Fruit fly (Drosophila melanogaster) whole organism, embryonic: ENCODE results near the gene CBP.

ENCODE experiments used
- ATbp ChIP-seq: fragments of 200-800 bp; sonication (Bioruptor generic); optimal IDR thresholded peaks from 2 replicates; lab custom pipeline; 2017; ENCODE audit warnings: missing biosample characterization, mild to moderate bottlenecking, missing genetic modification characterization, missing genetic modification reagents
- Antp ChIP-seq: fragments of 200-800 bp; sonication (Bioruptor generic); optimal IDR thresholded peaks from 3 replicates; lab custom pipeline; 2016; ENCODE audit warnings: missing biosample characterization, missing genetic modification characterization
- CG10274 ChIP-seq: fragments of 200-800 bp; sonication (Bioruptor generic); optimal IDR thresholded peaks from 3 replicates; lab custom pipeline; 2017; ENCODE audit warnings: missing biosample characterization, mild to moderate bottlenecking, missing genetic modification characterization
- CG10321 ChIP-seq: fragments of 200-800 bp; sonication (Bioruptor generic); IDR thresholded peaks from 2 replicates; pipeline ENCODE4 v1.3.6; 2022; ENCODE audit warnings: missing biosample characterization, missing genetic modification characterization
- CG10431 ChIP-seq: fragments of 200-800 bp; sonication (Bioruptor generic); optimal IDR thresholded peaks from 3 replicates; lab custom pipeline; 2018; ENCODE audit warnings: missing biosample characterization, mild to moderate bottlenecking, missing genetic modification characterization
- CG10565 ChIP-seq: fragments of 200-800 bp; sonication (Bioruptor generic); optimal IDR thresholded peaks from 3 replicates; lab custom pipeline; 2016; ENCODE audit warnings: missing biosample characterization, mild to moderate bottlenecking, missing genetic modification characterization
- CG13123 ChIP-seq: fragments of 200-800 bp; sonication (Bioruptor generic); optimal IDR thresholded peaks from 2 replicates; lab custom pipeline; 2016; ENCODE audit warnings: missing biosample characterization, missing genetic modification characterization
- CG15073 ChIP-seq: fragments of 200-800 bp; sonication (Bioruptor generic); optimal IDR thresholded peaks from 2 replicates; lab custom pipeline; 2016; ENCODE audit warnings: missing biosample characterization, missing genetic modification characterization
- CG17612 ChIP-seq: fragments of 200-800 bp; sonication (Bioruptor generic); IDR thresholded peaks from 2 replicates; pipeline ENCODE4 v1.3.6; 2022; ENCODE audit warnings: missing biosample characterization, missing genetic modification characterization
- CG2202 ChIP-seq: fragments of 200-800 bp; sonication (Bioruptor generic); optimal IDR thresholded peaks from 2 replicates; lab custom pipeline; 2018; ENCODE audit warnings: missing biosample characterization, mild to moderate bottlenecking, missing genetic modification characterization
- CG32767 ChIP-seq: fragments of 200-800 bp; sonication (Bioruptor generic); IDR thresholded peaks from 2 replicates; pipeline ENCODE4 v1.3.6; 2022; ENCODE audit warnings: missing biosample characterization, missing genetic modification characterization
- CG32772 ChIP-seq: fragments of 200-800 bp; sonication (Bioruptor generic); IDR thresholded peaks from 2 replicates; pipeline ENCODE4 v1.3.6; 2022; ENCODE audit warnings: missing biosample characterization, missing genetic modification characterization
- CG6765 ChIP-seq: fragments of 200-800 bp; sonication (Bioruptor generic); optimal IDR thresholded peaks from 3 replicates; lab custom pipeline; 2017; ENCODE audit warnings: missing biosample characterization, mild to moderate bottlenecking, missing genetic modification characterization
- CG8388 ChIP-seq: fragments of 200-800 bp; sonication (Bioruptor generic); optimal IDR thresholded peaks from 2 replicates; lab custom pipeline; 2019; ENCODE audit warnings: missing biosample characterization, mild to moderate bottlenecking, missing genetic modification characterization, moderate library complexity
- CG9876 ChIP-seq: fragments of 200-800 bp; sonication (Bioruptor generic); optimal IDR thresholded peaks from 2 replicates; lab custom pipeline; 2016; ENCODE audit warnings: missing biosample characterization, missing genetic modification characterization
- Dref ChIP-seq: fragments of 200-800 bp; sonication (Bioruptor generic); IDR thresholded peaks from 2 replicates; pipeline ENCODE4 v1.3.6; 2022; ENCODE audit warnings: missing biosample characterization, missing genetic modification characterization
- Hey ChIP-seq: fragments of 200-800 bp; sonication (Bioruptor generic); optimal IDR thresholded peaks from 3 replicates; lab custom pipeline; 2018; ENCODE audit warnings: missing biosample characterization, mild to moderate bottlenecking, missing genetic modification characterization
- HmgD ChIP-seq: fragments of 200-800 bp; sonication (Bioruptor generic); optimal IDR thresholded peaks from 3 replicates; lab custom pipeline; 2016; ENCODE audit warnings: missing biosample characterization, missing genetic modification characterization
- Hmr ChIP-seq: fragments of 200-800 bp; sonication (Bioruptor generic); optimal IDR thresholded peaks from 3 replicates; lab custom pipeline; 2017; ENCODE audit warnings: mild to moderate bottlenecking, missing biosample characterization, missing genetic modification reagents, missing genetic modification characterization
- Hmx ChIP-seq: fragments of 200-800 bp; sonication (Bioruptor generic); optimal IDR thresholded peaks from 2 replicates; lab custom pipeline; 2016; ENCODE audit warnings: missing biosample characterization, missing genetic modification characterization
- Hr39 ChIP-seq: fragments of >200 bp; optimal IDR thresholded peaks from 2 replicates; lab custom pipeline; 2017
- Hr51 ChIP-seq, 2 experiments: fragments of 200-800 bp; sonication (Bioruptor generic); optimal IDR thresholded peaks; 2 replicates in 1 of 2; 3 replicates in 1 of 2; lab custom pipeline; 2016 to 2018; ENCODE audit warnings: missing biosample characterization in 2 of 2, missing genetic modification characterization in 2 of 2, mild to moderate bottlenecking in 1 of 2, moderate library complexity in 1 of 2
- Mrtf ChIP-seq: fragments of 200-800 bp; sonication (Bioruptor generic); IDR thresholded peaks from 3 replicates; pipeline ENCODE4 v1.3.6; 2022; ENCODE audit warnings: missing biosample characterization, missing genetic modification characterization
- NfI ChIP-seq: fragments of 200-800 bp; sonication (Bioruptor generic); optimal IDR thresholded peaks from 3 replicates; lab custom pipeline; 2018; ENCODE audit warnings: missing biosample characterization, mild to moderate bottlenecking, missing genetic modification characterization, moderate library complexity
- Pdp1 ChIP-seq, 2 experiments: fragments of 200-800 bp; sonication (Bioruptor generic); optimal IDR thresholded peaks; 3 replicates each; lab custom pipeline; 2016; ENCODE audit warnings: missing biosample characterization in 2 of 2, missing genetic modification characterization in 2 of 2, mild to moderate bottlenecking in 1 of 2, moderate library complexity in 1 of 2
- Rfx ChIP-seq: fragments of 200-800 bp; sonication (Bioruptor generic); IDR thresholded peaks from 2 replicates; pipeline ENCODE4 v1.3.6; 2022; ENCODE audit warnings: missing biosample characterization, missing genetic modification characterization
- Spps ChIP-seq: fragments of 200-800 bp; sonication (Bioruptor generic); optimal IDR thresholded peaks from 2 replicates; lab custom pipeline; 2018; ENCODE audit warnings: missing biosample characterization, mild to moderate bottlenecking, missing genetic modification characterization
- Sry-δ ChIP-seq: fragments of 200-800 bp; sonication (Bioruptor generic); optimal IDR thresholded peaks from 2 replicates; lab custom pipeline; 2016; ENCODE audit warnings: missing biosample characterization, missing genetic modification characterization
- Ssrp ChIP-seq: fragments of 200-800 bp; sonication (Bioruptor generic); optimal IDR thresholded peaks from 2 replicates; lab custom pipeline; 2018; ENCODE audit warnings: missing biosample characterization, mild to moderate bottlenecking, missing genetic modification characterization, moderate library complexity
- Xbp1 ChIP-seq: fragments of 200-800 bp; sonication (Bioruptor generic); optimal IDR thresholded peaks from 3 replicates; lab custom pipeline; 2016; ENCODE audit warnings: missing biosample characterization, mild to moderate bottlenecking, missing genetic modification characterization
- bab2 ChIP-seq: fragments of 200-800 bp; sonication (Bioruptor generic); optimal IDR thresholded peaks from 2 replicates; lab custom pipeline; 2016; ENCODE audit warnings: missing biosample characterization, missing genetic modification characterization
- br ChIP-seq: fragments of >200 bp; optimal IDR thresholded peaks from 2 replicates; lab custom pipeline; 2017
- bsh ChIP-seq, 2 experiments: fragments of 200-800 bp; sonication (Bioruptor generic); optimal IDR thresholded peaks; 2 replicates each; lab custom pipeline; 2017 to 2018; ENCODE audit warnings: mild to moderate bottlenecking in 2 of 2, missing biosample characterization in 2 of 2, missing genetic modification characterization in 2 of 2, moderate library complexity in 1 of 2
- btn ChIP-seq: fragments of 200-800 bp; sonication (Bioruptor generic); optimal IDR thresholded peaks from 2 replicates; lab custom pipeline; 2016; ENCODE audit warnings: missing biosample characterization, missing genetic modification characterization
- crc ChIP-seq: fragments of 200-800 bp; sonication (Bioruptor generic); optimal IDR thresholded peaks from 2 replicates; lab custom pipeline; 2016; ENCODE audit warnings: missing biosample characterization, missing genetic modification characterization
- da ChIP-seq: fragments of 200-800 bp; sonication (Bioruptor generic); optimal IDR thresholded peaks from 2 replicates; lab custom pipeline; 2016; ENCODE audit warnings: missing biosample characterization, missing genetic modification characterization
- ems ChIP-seq: fragments of 200-800 bp; sonication (Bioruptor generic); optimal IDR thresholded peaks from 3 replicates; lab custom pipeline; 2016; ENCODE audit warnings: missing biosample characterization, missing genetic modification characterization
- fd96Cb ChIP-seq: fragments of 200-800 bp; sonication (Bioruptor generic); optimal IDR thresholded peaks from 2 replicates; lab custom pipeline; 2018; ENCODE audit warnings: missing biosample characterization, mild to moderate bottlenecking, missing genetic modification characterization, moderate library complexity
- ftz-f1 ChIP-seq: fragments of 200-800 bp; sonication (Bioruptor generic); optimal IDR thresholded peaks from 2 replicates; lab custom pipeline; 2016; ENCODE audit warnings: missing biosample characterization, missing genetic modification characterization
- gcm2 ChIP-seq: fragments of 200-800 bp; sonication (Bioruptor generic); optimal IDR thresholded peaks from 2 replicates; lab custom pipeline; 2016; ENCODE audit warnings: missing biosample characterization, missing genetic modification characterization
- inv ChIP-seq: fragments of 200-800 bp; sonication (Bioruptor generic); IDR thresholded peaks from 2 replicates; pipeline ENCODE4 v1.3.6; 2022; ENCODE audit warnings: missing biosample characterization, missing genetic modification characterization; ENCODE audit not compliant: partially characterized antibody
- maf-S ChIP-seq: fragments of 200-800 bp; sonication (Bioruptor generic); optimal IDR thresholded peaks from 2 replicates; lab custom pipeline; 2016; ENCODE audit warnings: missing biosample characterization, missing genetic modification characterization
- p53 ChIP-seq: fragments of 200-800 bp; sonication (Bioruptor generic); optimal IDR thresholded peaks from 2 replicates; lab custom pipeline; 2016; ENCODE audit warnings: missing biosample characterization, missing genetic modification characterization
- phol ChIP-seq: fragments of 200-800 bp; sonication (Bioruptor generic); optimal IDR thresholded peaks from 3 replicates; lab custom pipeline; 2018; ENCODE audit warnings: missing biosample characterization, mild to moderate bottlenecking, missing genetic modification characterization, moderate library complexity
- sima ChIP-seq: fragments of 200-800 bp; sonication (Bioruptor generic); optimal IDR thresholded peaks from 2 replicates; lab custom pipeline; 2016; ENCODE audit warnings: missing biosample characterization, missing genetic modification characterization
- tx ChIP-seq: fragments of 200-800 bp; sonication (Bioruptor generic); optimal IDR thresholded peaks from 2 replicates; lab custom pipeline; 2016; ENCODE audit warnings: missing biosample characterization, missing genetic modification characterization
- unpg ChIP-seq: fragments of 200-800 bp; sonication (Bioruptor generic); optimal IDR thresholded peaks from 3 replicates; lab custom pipeline; 2018; ENCODE audit warnings: missing biosample characterization, mild to moderate bottlenecking, missing genetic modification characterization, moderate library complexity
- wor ChIP-seq: fragments of 200-800 bp; sonication (Bioruptor generic); IDR thresholded peaks from 2 replicates; pipeline ENCODE4 v1.3.6; 2022; ENCODE audit warnings: missing biosample characterization, missing genetic modification characterization
- zen ChIP-seq: fragments of 200-800 bp; sonication (Bioruptor generic); optimal IDR thresholded peaks from 3 replicates; lab custom pipeline; 2018; ENCODE audit warnings: missing biosample characterization, mild to moderate bottlenecking, missing genetic modification characterization, moderate library complexity
- zen2 ChIP-seq: fragments of 200-800 bp; sonication (Bioruptor generic); IDR thresholded peaks from 3 replicates; pipeline ENCODE4 v1.3.6; 2022; ENCODE audit warnings: missing biosample characterization, missing genetic modification characterization; ENCODE audit not compliant: partially characterized antibody

Gene CBP

dm6 chrX:7335524-7335991, 1.6 kb upstream of the CBP start (continued):
- TF ChIP-seq CG15073 (GFP tag; lab: Kevin White, UChicago) (no peak), phol (tag; lab: Kevin White, UChicago) (peak; percentile 58), CG2202 (peak; percentile 54), ftz-f1 (GFP tag; lab: Kevin White, UChicago) (no peak), ATbp (GFP tag; lab: Kevin White, UChicago) (no peak), br (no peak), unpg (GFP tag; lab: Kevin White, UChicago) (peak; percentile 69), CG17612 (GFP tag; lab: Robert Waterston, UW) (no peak), btn (GFP tag; lab: Kevin White, UChicago) (no peak), Pdp1 (GFP tag; optimal IDR thresholded peaks at IDR 0.05; lab: Kevin White, UChicago) (no peak), Spps (peak; percentile 52), Hey (no peak), sima (GFP tag; lab: Kevin White, UChicago) (no peak), Hr39 (lab: Kevin White, UChicago) (no peak), CG6765 (GFP tag; lab: Kevin White, UChicago) (no peak), inv (GFP tag; lab: Robert Waterston, UW) (no peak), Hr51 (GFP tag; optimal IDR thresholded peaks at IDR 0.05; lab: Kevin White, UChicago) (peak in 1 of 2 experiments; percentile 57), p53 (GFP tag; lab: Kevin White, UChicago) (no peak), CG13123 (GFP tag; lab: Kevin White, UChicago) (no peak), Sry-δ (GFP tag; lab: Kevin White, UChicago) (no peak), da (GFP tag; lab: Kevin White, UChicago) (no peak), bsh (GFP tag; optimal IDR thresholded peaks at IDR 0.05; lab: Kevin White, UChicago) (peak in 1 of 2 experiments; percentile 74), ems (no peak), NfI (GFP tag; lab: Kevin White, UChicago) (no peak)
- TF ChIP-seq, all 482 proteins: peak for 85

- peak; percentile 80 for TF ChIP-seq Hmr (GFP tag; lab: Kevin White, UChicago)
- TF ChIP-seq Rfx = peak; percentile 73
- peak; percentile 96 for TF ChIP-seq fd96Cb (tag; lab: Kevin White, UChicago)
- TF ChIP-seq CG32772 (GFP tag; lab: Robert Waterston, UW) = peak; percentile 87
- TF ChIP-seq CG8388 (GFP tag; lab: Kevin White, UChicago) = peak; percentile 95
- TF ChIP-seq Xbp1 (GFP tag; lab: Kevin White, UChicago) = peak; percentile 91
- peak; percentile 52 for TF ChIP-seq Hmx
- TF ChIP-seq CG32767 (GFP tag; lab: Robert Waterston, UW) = peak; percentile 88
- TF ChIP-seq CG9876 (GFP tag; lab: Kevin White, UChicago) = peak; percentile 82
- peak; percentile 92 for TF ChIP-seq Antp (GFP tag; lab: Kevin White, UChicago)
- peak; percentile 83 for TF ChIP-seq gcm2 (GFP tag; lab: Kevin White, UChicago)
- TF ChIP-seq tx (GFP tag; lab: Kevin White, UChicago) = peak; percentile 85
- peak; percentile 78 for TF ChIP-seq maf-S
- TF ChIP-seq Ssrp (tag; lab: Kevin White, UChicago) = peak; percentile 93
- TF ChIP-seq crc (GFP tag; lab: Kevin White, UChicago) = peak; percentile 86
- peak; percentile 67 for TF ChIP-seq CG10565 (GFP tag; lab: Kevin White, UChicago)
- peak; percentile 83 for TF ChIP-seq bab2 (GFP tag; lab: Kevin White, UChicago)
- peak; percentile 46 for TF ChIP-seq HmgD (GFP tag; lab: Kevin White, UChicago)
- peak; percentile 89 for TF ChIP-seq zen (tag; lab: Kevin White, UChicago)
- TF ChIP-seq CG10321 (GFP tag; lab: Robert Waterston, UW) = peak; percentile 58; the same call in 1 of the 2 replicates
- no peak for TF ChIP-seq CG10431 (GFP tag; lab: Kevin White, UChicago)
- TF ChIP-seq zen2 (GFP tag; lab: Robert Waterston, UW) = no peak
- peak; percentile 86 for TF ChIP-seq wor (GFP tag; lab: Robert Waterston, UW)
- TF ChIP-seq Dref (GFP tag; lab: Robert Waterston, UW) = no peak
- peak; percentile 70 for TF ChIP-seq CG10274
- TF ChIP-seq Mrtf (GFP tag; lab: Robert Waterston, UW) = peak; percentile 89
Measured at dm6 chrX:7336121-7336961, 811 bp upstream of the CBP start.
